Worm (Caenorhabditis elegans) whole organism, L3 larva: ENCODE data around the gene irld-21.

Experiments
- ZK546.5 ChIP-seq: sonication (generic microtip); optimal IDR thresholded peaks from 2 replicates; lab custom pipeline; 2017; ENCODE audit warnings: missing biosample characterization, missing genetic modification characterization
- lin-39 ChIP-seq: fragments of 150-350 bp; optimal IDR thresholded peaks from 2 replicates; lab custom pipeline; 2018; ENCODE audit warnings: missing biosample characterization, missing genetic modification reagents, missing genetic modification characterization
- mdl-1 ChIP-seq: fragments of 150-350 bp; optimal IDR thresholded peaks from 2 replicates; lab custom pipeline; 2014; ENCODE audit warnings: missing biosample characterization, missing genetic modification characterization
- nhr-12 ChIP-seq: fragments of 150-350 bp; optimal IDR thresholded peaks from 2 replicates; lab custom pipeline; 2014; ENCODE audit warnings: missing biosample characterization, missing genetic modification characterization
- nhr-43 ChIP-seq: sonication (generic microtip); optimal IDR thresholded peaks from 2 replicates; lab custom pipeline; 2016; ENCODE audit warnings: mild to moderate bottlenecking, missing genetic modification characterization, missing compliant biosample characterization; ENCODE audit not compliant: poor library complexity, severe bottlenecking
- ztf-4 ChIP-seq: fragments of 150-350 bp; optimal IDR thresholded peaks from 2 replicates; lab custom pipeline; 2014; ENCODE audit warnings: missing biosample characterization, missing genetic modification characterization

- TF ChIP-seq mdl-1 (tag; lab: Kevin White, UChicago) (no peak), ZK546.5 (tag; lab: Kevin White, UChicago) (no peak), lin-39 (tag; lab: Kevin White, UChicago) (no peak), nhr-12 (no peak), ztf-4 (tag; lab: Kevin White, UChicago) (no peak), nhr-43 (tag; lab: Kevin White, UChicago) (no peak)
These were observed 7.9 kb upstream of the irld-21 start, which contains the start of gene glt-3 for ce11 chrIV:10129957-10130356.
